Worm (Caenorhabditis elegans) whole organism, L1 larva: Measurements from ENCODE around the gene odr-7.
"Not testable (repeated sequence)": the region's sequence is repeated elsewhere in the genome, so short reads cannot be mapped to it uniquely, and the experiment has no call there.

Experiments
- C16A3.4 ChIP-seq: fragments of 150-350 bp; optimal IDR thresholded peaks from 2 replicates; lab custom pipeline; 2014; ENCODE audit warnings: missing biosample characterization, missing genetic modification characterization
- aha-1 ChIP-seq: fragments of 150-350 bp; optimal IDR thresholded peaks from 2 replicates; lab custom pipeline; 2014; ENCODE audit warnings: missing biosample characterization, missing genetic modification characterization
- aly-2 ChIP-seq: fragments of 150-350 bp; optimal IDR thresholded peaks from 2 replicates; lab custom pipeline; 2014; ENCODE audit warnings: missing biosample characterization, missing genetic modification characterization
- ceh-88 ChIP-seq: fragments of 200-800 bp; sonication (Bioruptor generic); IDR thresholded peaks from 2 replicates; pipeline ENCODE4 v1.3.6; 2022; ENCODE audit warnings: missing genetic modification characterization, missing compliant biosample characterization
- ces-1 ChIP-seq: fragments of 150-350 bp; optimal IDR thresholded peaks from 2 replicates; lab custom pipeline; 2014; ENCODE audit warnings: missing biosample characterization, missing genetic modification reagents, missing genetic modification characterization
- dpl-1 ChIP-seq, 3 experiments: fragments of 150-350 bp in 2 of 3; sonication (generic microtip) in 1 of 3; optimal IDR thresholded peaks; 2 replicates each; lab custom pipeline; 2014 to 2017; ENCODE audit warnings: missing biosample characterization in 3 of 3, missing genetic modification characterization in 3 of 3, missing genetic modification reagents in 3 of 3
- dsc-1 ChIP-seq: sonication (generic microtip); optimal IDR thresholded peaks from 2 replicates; lab custom pipeline; 2016; ENCODE audit warnings: mild to moderate bottlenecking, missing genetic modification characterization, missing compliant biosample characterization
- efl-1 ChIP-seq, 4 experiments: fragments of 150-350 bp; optimal IDR thresholded peaks in 3 of 4; peaks in 1 of 4; 1 replicate in 1 of 4; 2 replicates in 3 of 4; lab custom pipeline; 2014; ENCODE audit warnings: missing biosample characterization in 2 of 4, missing genetic modification characterization in 2 of 4, missing genetic modification reagents in 2 of 4
- elt-2 ChIP-seq: sonication (generic microtip); optimal IDR thresholded peaks from 2 replicates; lab custom pipeline; 2016; ENCODE audit warnings: missing genetic modification characterization, mild to moderate bottlenecking, inconsistent platforms, missing compliant biosample characterization, missing genetic modification reagents
- elt-3 ChIP-seq, 6 experiments: fragments of 150-350 bp in 1 of 6; sonication (generic microtip); optimal IDR thresholded peaks; 2 replicates each; lab custom pipeline; 2017 to 2018; ENCODE audit warnings: missing biosample characterization in 6 of 6, missing genetic modification characterization in 6 of 6, inconsistent platforms in 1 of 6
- fkh-4 ChIP-seq: sonication (generic microtip); optimal IDR thresholded peaks from 2 replicates; lab custom pipeline; 2016; ENCODE audit warnings: missing compliant biosample characterization, missing genetic modification characterization, borderline replicate concordance
- fos-1 ChIP-seq: fragments of 150-350 bp; optimal IDR thresholded peaks from 2 replicates; lab custom pipeline; 2014; ENCODE audit warnings: missing biosample characterization, missing genetic modification characterization
- lin-13 ChIP-seq: fragments of 150-350 bp; optimal IDR thresholded peaks from 2 replicates; lab custom pipeline; 2014; ENCODE audit warnings: missing biosample characterization, missing genetic modification reagents, missing genetic modification characterization
- lin-14 ChIP-seq: fragments of 200-800 bp; sonication (Bioruptor generic); optimal IDR thresholded peaks from 2 replicates; lab custom pipeline; 2018; ENCODE audit warnings: mild to moderate bottlenecking, missing genetic modification characterization, moderate library complexity, missing compliant biosample characterization
- lin-39 ChIP-seq: fragments of 150-350 bp; optimal IDR thresholded peaks from 2 replicates; lab custom pipeline; 2014; ENCODE audit warnings: missing biosample characterization, missing genetic modification reagents, missing genetic modification characterization
- lsy-2 ChIP-seq, 2 experiments: fragments of 150-350 bp; optimal IDR thresholded peaks; 2 replicates each; lab custom pipeline; 2014; ENCODE audit warnings: missing biosample characterization in 2 of 2, missing genetic modification characterization in 2 of 2
- mab-9 ChIP-seq: fragments of 200-800 bp; sonication (Bioruptor generic); IDR thresholded peaks from 2 replicates; pipeline ENCODE4 v1.3.6; 2022; ENCODE audit warnings: missing genetic modification reagents, missing genetic modification characterization, missing compliant biosample characterization
- mef-2 ChIP-seq: fragments of 150-350 bp; optimal IDR thresholded peaks from 2 replicates; lab custom pipeline; 2014; ENCODE audit warnings: missing biosample characterization, missing genetic modification characterization
- mep-1 ChIP-seq: fragments of 150-350 bp; optimal IDR thresholded peaks from 2 replicates; lab custom pipeline; 2014; ENCODE audit warnings: missing biosample characterization, missing genetic modification characterization
- nhr-11 ChIP-seq: fragments of 150-350 bp; optimal IDR thresholded peaks from 2 replicates; lab custom pipeline; 2014; ENCODE audit warnings: missing biosample characterization, missing genetic modification characterization
- nhr-12 ChIP-seq: sonication (generic microtip); optimal IDR thresholded peaks from 2 replicates; lab custom pipeline; 2017; ENCODE audit warnings: missing biosample characterization, missing genetic modification characterization
- nhr-20 ChIP-seq: sonication (generic microtip); optimal IDR thresholded peaks from 2 replicates; lab custom pipeline; 2016; ENCODE audit warnings: mild to moderate bottlenecking, missing genetic modification characterization, missing compliant biosample characterization
- nhr-237 ChIP-seq: fragments of 150-350 bp; optimal IDR thresholded peaks from 2 replicates; lab custom pipeline; 2014; ENCODE audit warnings: missing biosample characterization, missing genetic modification characterization
- nhr-28 ChIP-seq: fragments of 150-350 bp; optimal IDR thresholded peaks from 2 replicates; lab custom pipeline; 2014; ENCODE audit warnings: missing biosample characterization, missing genetic modification characterization
- nhr-47 ChIP-seq: sonication (generic microtip); optimal IDR thresholded peaks from 2 replicates; lab custom pipeline; 2016; ENCODE audit warnings: mild to moderate bottlenecking, missing genetic modification characterization, moderate library complexity, missing compliant biosample characterization
- nhr-71 ChIP-seq: sonication (generic microtip); optimal IDR thresholded peaks from 2 replicates; lab custom pipeline; 2016; ENCODE audit warnings: mild to moderate bottlenecking, missing genetic modification characterization, moderate library complexity, missing compliant biosample characterization
- nhr-85 ChIP-seq: sonication (generic microtip); peaks from one replicate; lab custom pipeline; 2016; ENCODE audit warnings: missing genetic modification characterization, inconsistent platforms, missing compliant biosample characterization
- nhr-90 ChIP-seq: sonication (generic microtip); optimal IDR thresholded peaks from 2 replicates; lab custom pipeline; 2016; ENCODE audit warnings: mild to moderate bottlenecking, missing genetic modification characterization, missing compliant biosample characterization; ENCODE audit not compliant: poor library complexity
- pag-3 ChIP-seq: sonication (generic microtip); optimal IDR thresholded peaks from 2 replicates; lab custom pipeline; 2017; ENCODE audit warnings: missing genetic modification characterization, mild to moderate bottlenecking, missing compliant biosample characterization, antibody characterized with exemption, borderline replicate concordance; ENCODE audit not compliant: insufficient read depth
- pax-3 ChIP-seq: fragments of 200-800 bp; sonication (Bioruptor generic); optimal IDR thresholded peaks from 2 replicates; lab custom pipeline; 2018; ENCODE audit warnings: mild to moderate bottlenecking, missing genetic modification characterization, moderate library complexity, missing compliant biosample characterization
- rnt-1 ChIP-seq: sonication (generic microtip); optimal IDR thresholded peaks from 2 replicates; lab custom pipeline; 2016; ENCODE audit warnings: mild to moderate bottlenecking, missing genetic modification characterization, moderate library complexity, missing compliant biosample characterization
- tbx-2 ChIP-seq: sonication (generic microtip); optimal IDR thresholded peaks from 2 replicates; lab custom pipeline; 2016; ENCODE audit warnings: missing genetic modification characterization, missing compliant biosample characterization
- tlp-1 ChIP-seq: fragments of 150-350 bp; optimal IDR thresholded peaks from 2 replicates; lab custom pipeline; 2014; ENCODE audit warnings: missing biosample characterization, missing genetic modification characterization
- unc-130 ChIP-seq: fragments of 150-350 bp; optimal IDR thresholded peaks from 2 replicates; lab custom pipeline; 2017; ENCODE audit warnings: missing biosample characterization, missing genetic modification characterization, inconsistent platforms
- unc-30 ChIP-seq: sonication (generic microtip); optimal IDR thresholded peaks from 2 replicates; lab custom pipeline; 2017; ENCODE audit warnings: missing biosample characterization, missing genetic modification characterization
- ztf-11 ChIP-seq, 2 experiments: sonication (generic microtip); optimal IDR thresholded peaks; 2 replicates each; lab custom pipeline; 2016 to 2017; ENCODE audit warnings: missing genetic modification characterization in 2 of 2, missing biosample characterization in 1 of 2, missing compliant biosample characterization in 1 of 2

The odr-7 gene

DNA sequence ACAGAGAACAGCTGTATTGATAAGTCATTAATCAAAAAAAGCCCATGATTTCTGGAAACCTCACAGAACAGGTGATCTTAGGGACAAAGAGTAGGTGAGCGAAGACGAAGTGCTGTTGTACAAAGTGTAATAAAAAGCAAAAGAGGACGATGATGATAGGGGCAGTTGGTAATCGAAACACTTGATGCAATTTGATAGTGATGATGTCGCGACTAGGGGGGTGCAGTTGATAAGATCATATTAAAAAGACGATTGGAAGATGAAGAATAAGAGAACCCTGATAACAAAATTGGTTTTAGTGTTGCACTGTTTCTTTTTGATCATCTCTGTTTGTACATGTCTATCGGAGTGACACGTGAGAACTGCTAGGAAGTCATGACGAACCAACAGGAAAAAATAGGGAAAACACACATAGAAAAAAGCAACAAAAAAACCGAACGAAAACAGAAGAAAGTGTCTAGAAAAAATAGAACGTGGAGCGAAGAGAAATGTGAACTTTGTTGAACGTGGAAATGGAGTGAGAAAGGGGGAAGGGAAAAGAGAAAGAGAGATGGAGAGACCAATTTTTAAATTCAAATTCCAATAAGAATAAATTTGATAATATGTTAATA lies 48.0 kb upstream of the odr-7 start (continued):
- TF ChIP-seq nhr-71 (tag; lab: Kevin White, UChicago) (peak; percentile 94), nhr-90 (tag; lab: Kevin White, UChicago) (peak; percentile 76), rnt-1 (tag; lab: Kevin White, UChicago) (peak; percentile 79), C16A3.4 (tag; lab: Kevin White, UChicago) (peak; percentile 7), unc-30 (tag; lab: Kevin White, UChicago) (no peak), mep-1 (tag; lab: Kevin White, UChicago) (peak; percentile 44), mef-2 (tag; lab: Kevin White, UChicago) (no peak), lsy-2 (tag; optimal IDR thresholded peaks at IDR 0.05; lab: Kevin White, UChicago) (peak; percentile 50 to 64), lin-13 (GFP tag; lab: Kevin White, UChicago) (no peak), aha-1 (tag; lab: Kevin White, UChicago) (no peak), tlp-1 (tag; lab: Kevin White, UChicago) (peak; percentile 71), elt-3 (tag; optimal IDR thresholded peaks at IDR 0.05; lab: Kevin White, UChicago) (peak; percentile 38 to 89 (median 84)), lin-14 (GFP tag; lab: Kevin White, UChicago) (peak; percentile 81), ztf-11 (tag; optimal IDR thresholded peaks at IDR 0.05; lab: Kevin White, UChicago) (no peak), nhr-11 (tag; lab: Kevin White, UChicago) (no peak), elt-2 (peak; percentile 96), nhr-28 (tag; lab: Kevin White, UChicago) (no peak), nhr-20 (tag; lab: Kevin White, UChicago) (peak; percentile 93), nhr-85 (tag; lab: Kevin White, UChicago) (peak; percentile 81), dsc-1 (no peak), lin-39 (tag; lab: Kevin White, UChicago) (peak; percentile 37), nhr-12 (no peak), ceh-88 (GFP tag; lab: Robert Waterston, UW) (peak; percentile 23; the same call in 1 of the 2 replicates), tbx-2 (tag; lab: Kevin White, UChicago) (peak; percentile 44), unc-130 (tag; lab: Kevin White, UChicago) (peak; percentile 73), pax-3 (tag; lab: Kevin White, UChicago) (peak; percentile 5), dpl-1 (GFP tag; optimal IDR thresholded peaks at IDR 0.05; lab: Kevin White, UChicago) (no peak), nhr-47 (peak; percentile 60), mab-9 (GFP tag; lab: Robert Waterston, UW) (no peak), ces-1 (no peak), pag-3 (peak; percentile 34), fkh-4 (tag; lab: Kevin White, UChicago) (no peak), aly-2 (tag; lab: Kevin White, UChicago) (no peak)

ce11 chrX:12503288-12503803 lies 41.9 kb upstream of the odr-7 start, which contains the start of gene sdz-19:
Gene sdz-19, minus strand, starts transcription at chrX:12503338.
- TF ChIP-seq nhr-237 (tag; lab: Kevin White, UChicago) (no peak), fos-1 (tag; lab: Kevin White, UChicago) (no peak), mef-2 (tag; lab: Kevin White, UChicago) (no peak)

DNA sequence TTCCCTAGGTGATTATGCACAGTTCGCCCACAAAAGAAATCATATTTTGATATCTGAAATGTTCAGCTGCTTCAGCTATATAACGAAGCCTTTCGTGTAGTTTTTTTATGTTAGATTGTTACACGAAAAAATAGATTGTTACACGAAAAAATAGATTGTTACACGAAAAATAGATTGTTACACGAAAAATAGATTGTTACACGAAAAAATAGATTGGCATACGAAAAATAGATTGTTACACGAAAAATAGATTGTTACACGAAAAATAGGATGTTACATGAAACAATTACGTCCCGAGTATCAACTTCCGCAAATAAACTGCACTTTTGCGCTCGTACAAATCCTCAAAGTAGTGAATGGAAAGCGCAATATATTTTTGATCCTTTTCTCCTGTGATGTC lies 41.1 kb upstream of the odr-7 start:
- TF ChIP-seq efl-1 (optimal IDR thresholded peaks at IDR 0.05; lab: Kevin White, UChicago) = not testable (repeated sequence)
- TF ChIP-seq efl-1 (GFP tag; optimal IDR thresholded peaks at IDR 0.05 in 1 of 2; lab: Kevin White, UChicago) = peak in 1 of 2 experiments; percentile 66
- TF ChIP-seq, all 84 proteins: peak for 1; not testable (repeated sequence) for 83
